Worm (Caenorhabditis elegans) whole organism, mixed stage, embryonic: ENCODE data around the gene col-41.

Source experiments
- M03D4.4 ChIP-seq: sonication (generic microtip); optimal IDR thresholded peaks from 2 replicates; lab custom pipeline; 2017; ENCODE audit warnings: mild to moderate bottlenecking, missing genetic modification characterization, missing compliant biosample characterization
- bed-3 ChIP-seq: fragments of 200-800 bp; sonication (Bioruptor generic); optimal IDR thresholded peaks from 3 replicates; lab custom pipeline; 2018; ENCODE audit warnings: mild to moderate bottlenecking, missing genetic modification characterization, moderate library complexity, missing compliant biosample characterization
- blmp-1 ChIP-seq: fragments of 150-350 bp; optimal IDR thresholded peaks from 2 replicates; lab custom pipeline; 2014; ENCODE audit warnings: missing biosample characterization, missing genetic modification characterization
- ceh-39 ChIP-seq: fragments of 150-350 bp; optimal IDR thresholded peaks from 2 replicates; lab custom pipeline; 2014; ENCODE audit warnings: missing biosample characterization, missing genetic modification characterization
- ceh-83 ChIP-seq: fragments of 200-800 bp; sonication (Bioruptor generic); optimal IDR thresholded peaks from 2 replicates; lab custom pipeline; 2018; ENCODE audit warnings: mild to moderate bottlenecking, missing genetic modification characterization, missing compliant biosample characterization
- ces-1 ChIP-seq: fragments of 150-350 bp; optimal IDR thresholded peaks from 2 replicates; lab custom pipeline; 2014; ENCODE audit warnings: missing biosample characterization, missing genetic modification reagents, missing genetic modification characterization
- cnd-1 ChIP-seq: fragments of 200-800 bp; sonication (Bioruptor generic); optimal IDR thresholded peaks from 2 replicates; lab custom pipeline; 2018; ENCODE audit warnings: mild to moderate bottlenecking, missing genetic modification characterization, missing compliant biosample characterization
- drap-1 ChIP-seq: fragments of 200-800 bp; sonication (Bioruptor generic); optimal IDR thresholded peaks from 3 replicates; lab custom pipeline; 2018; ENCODE audit warnings: mild to moderate bottlenecking, missing genetic modification characterization, missing compliant biosample characterization
- elt-1 ChIP-seq: sonication (generic microtip); optimal IDR thresholded peaks from 2 replicates; lab custom pipeline; 2017; ENCODE audit warnings: missing genetic modification characterization, mild to moderate bottlenecking, missing compliant biosample characterization, antibody characterized with exemption, moderate library complexity, borderline replicate concordance; ENCODE audit not compliant: insufficient read depth
- elt-3 ChIP-seq: fragments of 150-350 bp; optimal IDR thresholded peaks from 2 replicates; lab custom pipeline; 2014; ENCODE audit warnings: missing biosample characterization, missing genetic modification characterization
- ham-2 ChIP-seq: fragments of 200-800 bp; sonication (Bioruptor generic); optimal IDR thresholded peaks from 2 replicates; lab custom pipeline; 2018; ENCODE audit warnings: mild to moderate bottlenecking, missing genetic modification characterization, missing compliant biosample characterization
- hlh-1 ChIP-seq: fragments of 150-350 bp; optimal IDR thresholded peaks from 2 replicates; lab custom pipeline; 2014; ENCODE audit warnings: missing biosample characterization, missing genetic modification reagents, missing genetic modification characterization
- lin-13 ChIP-seq: fragments of 150-350 bp; optimal IDR thresholded peaks from 2 replicates; lab custom pipeline; 2014; ENCODE audit warnings: missing biosample characterization, missing genetic modification characterization
- lin-32 ChIP-seq: fragments of 200-800 bp; sonication (Bioruptor generic); optimal IDR thresholded peaks from 2 replicates; lab custom pipeline; 2018; ENCODE audit warnings: mild to moderate bottlenecking, missing genetic modification characterization, missing compliant biosample characterization
- mep-1 ChIP-seq: fragments of 150-350 bp; optimal IDR thresholded peaks from 2 replicates; lab custom pipeline; 2017; ENCODE audit warnings: missing biosample characterization, missing genetic modification reagents, missing genetic modification characterization, inconsistent platforms
- mls-2 ChIP-seq: sonication (generic microtip); optimal IDR thresholded peaks from 2 replicates; lab custom pipeline; 2016; ENCODE audit warnings: mild to moderate bottlenecking, missing genetic modification characterization, moderate library complexity, missing compliant biosample characterization
- nhr-12 ChIP-seq: fragments of 150-350 bp; optimal IDR thresholded peaks from 2 replicates; lab custom pipeline; 2014; ENCODE audit warnings: missing biosample characterization, missing genetic modification characterization
- nhr-2 ChIP-seq: fragments of 150-350 bp; optimal IDR thresholded peaks from 2 replicates; lab custom pipeline; 2014; ENCODE audit warnings: missing biosample characterization, missing genetic modification characterization
- nhr-237 ChIP-seq: fragments of 150-350 bp; optimal IDR thresholded peaks from 2 replicates; lab custom pipeline; 2014; ENCODE audit warnings: missing biosample characterization, missing genetic modification characterization
- nhr-28 ChIP-seq: fragments of 150-350 bp; optimal IDR thresholded peaks from 2 replicates; lab custom pipeline; 2014; ENCODE audit warnings: missing biosample characterization, missing genetic modification characterization
- pha-4 ChIP-seq: fragments of 150-350 bp; optimal IDR thresholded peaks from 2 replicates; lab custom pipeline; 2018; ENCODE audit warnings: missing biosample characterization, missing genetic modification reagents, missing genetic modification characterization
- sem-2 ChIP-seq: fragments of 200-800 bp; sonication (Bioruptor generic); optimal IDR thresholded peaks from 2 replicates; lab custom pipeline; 2018; ENCODE audit warnings: mild to moderate bottlenecking, missing genetic modification characterization, missing compliant biosample characterization
- snpc-4 ChIP-seq: fragments of 150-350 bp; optimal IDR thresholded peaks from 2 replicates; lab custom pipeline; 2014; ENCODE audit warnings: missing biosample characterization, missing genetic modification characterization
- sptf-1 ChIP-seq: sonication (generic microtip); optimal IDR thresholded peaks from 2 replicates; lab custom pipeline; 2017; ENCODE audit warnings: mild to moderate bottlenecking, missing genetic modification characterization, moderate library complexity, missing compliant biosample characterization
- tbx-8 ChIP-seq: fragments of 200-800 bp; sonication (Bioruptor generic); optimal IDR thresholded peaks from 2 replicates; lab custom pipeline; 2018; ENCODE audit warnings: mild to moderate bottlenecking, missing genetic modification characterization, moderate library complexity, missing compliant biosample characterization
- unc-120 ChIP-seq: sonication (generic microtip); optimal IDR thresholded peaks from 2 replicates; lab custom pipeline; 2017; ENCODE audit warnings: missing genetic modification characterization, missing compliant biosample characterization; ENCODE audit not compliant: poor library complexity, severe bottlenecking
- unc-39 ChIP-seq: fragments of 150-350 bp; optimal IDR thresholded peaks from 2 replicates; lab custom pipeline; 2014; ENCODE audit warnings: missing biosample characterization, missing genetic modification characterization
- unc-62 ChIP-seq: fragments of 150-350 bp; optimal IDR thresholded peaks from 2 replicates; lab custom pipeline; 2014; ENCODE audit warnings: missing biosample characterization, missing genetic modification reagents, missing genetic modification characterization
- zip-8 ChIP-seq: fragments of 150-350 bp; optimal IDR thresholded peaks from 2 replicates; lab custom pipeline; 2014; ENCODE audit warnings: missing biosample characterization, missing genetic modification characterization
- ztf-11 ChIP-seq: fragments of 150-350 bp; optimal IDR thresholded peaks from 2 replicates; lab custom pipeline; 2014; ENCODE audit warnings: missing biosample characterization, missing genetic modification characterization

Gene col-41

DNA sequence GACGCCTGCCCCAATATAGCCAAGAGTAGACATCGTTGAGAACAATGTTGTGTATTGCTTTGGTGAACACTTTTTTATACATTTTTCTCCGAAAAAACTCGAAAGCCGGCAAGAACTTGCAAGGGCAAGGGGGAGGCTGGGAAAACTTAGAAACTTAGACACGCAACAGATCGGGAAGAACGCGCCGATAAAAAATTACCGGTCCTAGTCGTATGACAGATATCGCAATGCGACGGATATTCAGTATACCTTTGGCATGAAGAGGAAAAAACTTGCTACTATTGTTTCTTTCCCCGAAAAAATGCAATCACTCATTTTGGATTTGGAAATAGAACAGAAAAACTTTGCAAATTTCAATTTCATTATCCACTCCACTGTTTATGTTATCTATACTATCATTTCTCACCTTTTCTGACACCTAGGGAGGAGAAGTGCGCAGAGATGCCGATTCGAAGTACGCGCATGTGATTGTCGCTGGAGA, at the start of gene col-41:
TSS of gene col-41 (minus strand) at position 51 of the 481 bp plus-strand sequence.
- TF ChIP-seq blmp-1 (tag; lab: Kevin White, UChicago) (no peak), snpc-4 (tag; lab: Kevin White, UChicago) (no peak), lin-13 (no peak), nhr-237 (tag; lab: Kevin White, UChicago) (no peak), hlh-1 (tag; lab: Kevin White, UChicago) (no peak), unc-39 (tag; lab: Kevin White, UChicago) (no peak), sem-2 (GFP tag; lab: Kevin White, UChicago) (no peak), ces-1 (GFP tag; lab: Kevin White, UChicago) (no peak), ztf-11 (tag; lab: Kevin White, UChicago) (no peak), tbx-8 (GFP tag; lab: Kevin White, UChicago) (no peak), cnd-1 (tag; lab: Kevin White, UChicago) (no peak), nhr-28 (no peak), zip-8 (no peak), ham-2 (GFP tag; lab: Kevin White, UChicago) (no peak), sptf-1 (no peak), nhr-2 (tag; lab: Kevin White, UChicago) (no peak), elt-1 (no peak), drap-1 (GFP tag; lab: Kevin White, UChicago) (no peak)

DNA sequence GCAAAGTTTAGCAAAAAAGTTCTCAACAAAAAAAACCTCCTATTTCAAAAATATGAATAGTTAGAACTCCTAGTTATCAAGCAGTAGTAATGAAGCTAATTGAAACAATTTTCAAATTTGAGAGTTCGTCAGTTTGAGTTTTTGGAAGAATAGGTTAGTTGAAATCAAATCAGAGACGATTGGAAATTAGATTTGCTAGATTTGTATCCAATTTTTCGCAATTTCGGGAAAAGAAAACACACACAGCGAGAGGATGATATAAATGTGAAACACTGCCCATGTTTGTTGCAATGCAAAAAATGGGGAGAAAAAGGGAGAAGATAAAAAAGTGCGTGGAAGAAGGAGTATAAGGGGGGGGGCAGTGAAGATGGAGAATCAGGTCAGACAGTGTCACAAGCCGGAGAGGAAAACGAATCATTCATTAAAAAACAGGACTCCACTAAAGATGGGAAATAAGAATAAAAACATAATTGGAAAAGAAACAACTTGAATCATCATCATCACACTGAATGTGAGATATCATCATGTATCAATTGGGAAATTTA, 49.0 kb upstream of the col-41 start:
- TF ChIP-seq ces-1 (GFP tag; lab: Kevin White, UChicago) (peak; percentile 69), pha-4 (no peak), M03D4.4 (tag; lab: Kevin White, UChicago) (no peak), elt-1 (no peak)

DNA sequence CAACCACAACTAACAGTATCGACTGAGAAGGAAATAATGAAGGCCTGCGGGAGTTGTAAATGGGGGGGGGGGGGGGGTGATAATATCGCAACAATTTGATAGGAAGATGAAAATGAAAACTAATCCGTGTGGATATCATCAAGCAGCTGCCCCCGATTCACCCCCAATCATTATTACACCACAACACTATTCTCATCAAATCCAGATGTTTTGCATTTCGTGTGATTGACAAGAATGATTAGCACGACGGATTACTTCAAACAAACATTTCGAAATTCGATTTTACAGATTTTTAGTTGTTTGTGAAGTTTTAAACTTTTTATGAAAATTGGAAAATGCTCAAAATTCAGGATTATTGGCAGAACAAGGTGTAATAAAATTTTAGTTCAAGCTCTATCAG, 47.8 kb upstream of the col-41 start:
- TF ChIP-seq mls-2 (tag; lab: Kevin White, UChicago), result no peak
- no peak for TF ChIP-seq blmp-1 (tag; lab: Kevin White, UChicago)
- TF ChIP-seq drap-1 (GFP tag; lab: Kevin White, UChicago), result no peak
- TF ChIP-seq tbx-8 (GFP tag; lab: Kevin White, UChicago), result no peak
- TF ChIP-seq ham-2 (GFP tag; lab: Kevin White, UChicago), result no peak
- TF ChIP-seq unc-62 (GFP tag; lab: Kevin White, UChicago), result peak; percentile 72
- no peak for TF ChIP-seq nhr-12 (tag; lab: Kevin White, UChicago)
- TF ChIP-seq sem-2 (GFP tag; lab: Kevin White, UChicago), result no peak
- TF ChIP-seq hlh-1 (tag; lab: Kevin White, UChicago), result peak; percentile 31
- no peak for TF ChIP-seq lin-32 (GFP tag; lab: Kevin White, UChicago)

DNA sequence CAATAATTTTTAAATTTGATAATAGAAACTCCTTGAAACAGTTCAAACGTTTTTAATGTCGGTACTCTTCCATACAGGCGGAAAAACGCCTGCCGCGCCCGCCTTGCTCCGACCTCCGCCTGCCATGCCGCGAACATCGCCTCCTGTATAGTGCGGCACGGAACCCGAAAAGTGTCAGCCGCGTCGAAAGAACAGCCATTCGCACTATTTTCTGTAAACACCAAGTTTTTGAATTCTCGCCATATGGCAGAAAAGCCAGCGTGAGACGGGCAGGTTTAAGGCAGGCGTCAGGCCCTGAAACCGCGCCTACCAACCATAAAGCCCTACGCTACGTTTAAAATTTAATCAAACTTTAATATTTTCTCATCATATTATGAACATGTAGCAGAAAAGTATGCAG, 46.5 kb upstream of the col-41 start:
- no peak for TF ChIP-seq mls-2 (tag; lab: Kevin White, UChicago)
- no peak for TF ChIP-seq unc-120
- TF ChIP-seq unc-62 (GFP tag; lab: Kevin White, UChicago), result no peak
- no peak for TF ChIP-seq tbx-8 (GFP tag; lab: Kevin White, UChicago)
- TF ChIP-seq lin-32 (GFP tag; lab: Kevin White, UChicago), result no peak
- TF ChIP-seq zip-8, result no peak
- TF ChIP-seq mep-1 (tag; lab: Kevin White, UChicago), result no peak
- TF ChIP-seq bed-3 (GFP tag; lab: Kevin White, UChicago), result no peak
- TF ChIP-seq nhr-2 (tag; lab: Kevin White, UChicago), result no peak
- no peak for TF ChIP-seq nhr-237 (tag; lab: Kevin White, UChicago)
- TF ChIP-seq snpc-4 (tag; lab: Kevin White, UChicago), result no peak
- TF ChIP-seq ces-1 (GFP tag; lab: Kevin White, UChicago), result no peak
- no peak for TF ChIP-seq M03D4.4 (tag; lab: Kevin White, UChicago)
- TF ChIP-seq ceh-39 (tag; lab: Kevin White, UChicago), result no peak
- no peak for TF ChIP-seq elt-3 (tag; lab: Kevin White, UChicago)
- no peak for TF ChIP-seq elt-1
- TF ChIP-seq ceh-83 (GFP tag; lab: Kevin White, UChicago), result no peak
- no peak for TF ChIP-seq pha-4
